1 fruit fly cellular context compared by ENCODE assay signal in genomic region chrX:2225138-2225537, dm6.
TF ChIP-seq lines count a peak whose summit lies in the region.

TSS of gene pcx (plus strand) at chrX:2225296.

TF ChIP-seq in whole organism, embryonic, 481 proteins besides CTCF, POLR2A, EP300 and RAD21 (continued from another document and continues in another):
- no peak for TF ChIP-seq jing (GFP tag; optimal IDR thresholded peaks at IDR 0.05; lab: Kevin White, UChicago)
- no peak for TF ChIP-seq GATAe (GFP tag; conservative IDR thresholded peaks at IDR 0.05; lab: Robert Waterston, UW)
- TF ChIP-seq ftz-f1 (GFP tag; optimal IDR thresholded peaks at IDR 0.05; lab: Kevin White, UChicago) = no peak
- TF ChIP-seq pros (GFP tag; optimal IDR thresholded peaks at IDR 0.05; lab: Kevin White, UChicago) = no peak
- TF ChIP-seq CG10959 (GFP tag; IDR thresholded peaks at IDR 0.05; lab: Robert Waterston, UW) = no peak
- TF ChIP-seq CG11247 (GFP tag; IDR thresholded peaks at IDR 0.05; lab: Robert Waterston, UW) = no peak
- TF ChIP-seq rib (GFP tag; IDR thresholded peaks at IDR 0.05; lab: Robert Waterston, UW) = no peak
- TF ChIP-seq Rfx (GFP tag; IDR thresholded peaks at IDR 0.05; lab: Robert Waterston, UW) = no peak
- TF ChIP-seq Bteb2 (GFP tag; optimal IDR thresholded peaks at IDR 0.05; lab: Kevin White, UChicago) = no peak
- TF ChIP-seq Aef1 (GFP tag; IDR thresholded peaks at IDR 0.05; lab: Robert Waterston, UW) = no peak
- TF ChIP-seq ase (GFP tag; IDR thresholded peaks at IDR 0.05; lab: Robert Waterston, UW) = no peak
- TF ChIP-seq scrt (GFP tag; optimal IDR thresholded peaks at IDR 0.05; lab: Kevin White, UChicago) = no peak
- TF ChIP-seq Hr51 (GFP tag; optimal IDR thresholded peaks at IDR 0.05; lab: Kevin White, UChicago) = no peak
- no peak for TF ChIP-seq eyg (GFP tag; optimal IDR thresholded peaks at IDR 0.05; lab: Kevin White, UChicago)
- no peak for TF ChIP-seq Dip3 (GFP tag; optimal IDR thresholded peaks at IDR 0.05; lab: Kevin White, UChicago)
- no peak for TF ChIP-seq br (optimal IDR thresholded peaks at IDR 0.05; lab: Kevin White, UChicago)
- TF ChIP-seq Tbp (GFP tag; optimal IDR thresholded peaks at IDR 0.05; lab: Kevin White, UChicago) = no peak
- no peak for TF ChIP-seq yki (optimal IDR thresholded peaks at IDR 0.05; lab: Kevin White, UChicago)
- no peak for TF ChIP-seq sug (tag; optimal IDR thresholded peaks at IDR 0.05; lab: Kevin White, UChicago)
- TF ChIP-seq CG6175 (GFP tag; IDR thresholded peaks at IDR 0.05; lab: Robert Waterston, UW) = no peak
- no peak for TF ChIP-seq klu (GFP tag; IDR thresholded peaks at IDR 0.05; lab: Robert Waterston, UW)
- no peak for TF ChIP-seq mirr (GFP tag; optimal IDR thresholded peaks at IDR 0.05; lab: Kevin White, UChicago)
- TF ChIP-seq E2f2 (GFP tag; IDR thresholded peaks at IDR 0.05; lab: Robert Waterston, UW) = peak; percentile 74
- TF ChIP-seq H2.0 (GFP tag; IDR thresholded peaks at IDR 0.05; lab: Robert Waterston, UW) = no peak
- no peak for TF ChIP-seq CG10979 (tag; optimal IDR thresholded peaks at IDR 0.05; lab: Kevin White, UChicago)
- TF ChIP-seq Ets97D (GFP tag; optimal IDR thresholded peaks at IDR 0.05; lab: Kevin White, UChicago) = peak; percentile 7
- no peak for TF ChIP-seq CG17361 (GFP tag; IDR thresholded peaks at IDR 0.05; lab: Robert Waterston, UW)
- TF ChIP-seq CG13624 (GFP tag; optimal IDR thresholded peaks at IDR 0.05; lab: Kevin White, UChicago) = no peak
- TF ChIP-seq hth (optimal IDR thresholded peaks at IDR 0.05; lab: Kevin White, UChicago) = no peak
- no peak for TF ChIP-seq trem (tag; optimal IDR thresholded peaks at IDR 0.05; lab: Kevin White, UChicago)
- TF ChIP-seq Jarid2 (GFP tag; optimal IDR thresholded peaks at IDR 0.05; lab: Kevin White, UChicago) = no peak
- no peak for TF ChIP-seq CG17186 (GFP tag; optimal IDR thresholded peaks at IDR 0.05; lab: Kevin White, UChicago)
- TF ChIP-seq crol (GFP tag; IDR thresholded peaks at IDR 0.05; lab: Robert Waterston, UW) = peak; percentile 89
- no peak for TF ChIP-seq ERR (GFP tag; optimal IDR thresholded peaks at IDR 0.05; lab: Kevin White, UChicago)
- peak; percentile 96 for TF ChIP-seq CG17359 (tag; optimal IDR thresholded peaks at IDR 0.05; lab: Kevin White, UChicago)
- no peak for TF ChIP-seq NfI (GFP tag; optimal IDR thresholded peaks at IDR 0.05; lab: Kevin White, UChicago)
- TF ChIP-seq HmgD (GFP tag; optimal IDR thresholded peaks at IDR 0.05; lab: Kevin White, UChicago) = no peak
- TF ChIP-seq CG32767 (GFP tag; IDR thresholded peaks at IDR 0.05; lab: Robert Waterston, UW) = no peak
- TF ChIP-seq CG17912 (GFP tag; optimal IDR thresholded peaks at IDR 0.05; lab: Kevin White, UChicago) = no peak
- no peak for TF ChIP-seq maf-S (GFP tag; optimal IDR thresholded peaks at IDR 0.05; lab: Kevin White, UChicago)
- no peak for TF ChIP-seq Blimp-1 (GFP tag; optimal IDR thresholded peaks at IDR 0.05; lab: Kevin White, UChicago)
- TF ChIP-seq CG4854 (GFP tag; optimal IDR thresholded peaks at IDR 0.05; lab: Kevin White, UChicago) = no peak
- no peak for TF ChIP-seq CG7839 (tag; optimal IDR thresholded peaks at IDR 0.05; lab: Kevin White, UChicago)
- no peak for TF ChIP-seq Trl (optimal IDR thresholded peaks at IDR 0.05; lab: Kevin White, UChicago)
- TF ChIP-seq Trl (GFP tag; optimal IDR thresholded peaks at IDR 0.05; lab: Kevin White, UChicago) = no peak
- peak; percentile 1 for TF ChIP-seq phol (tag; optimal IDR thresholded peaks at IDR 0.05; lab: Kevin White, UChicago)
- no peak for TF ChIP-seq Dip2 (GFP tag; IDR thresholded peaks at IDR 0.05; lab: Robert Waterston, UW)
- no peak for TF ChIP-seq ap (GFP tag; IDR thresholded peaks at IDR 0.05; lab: Robert Waterston, UW)
- no peak for TF ChIP-seq Mes4 (GFP tag; optimal IDR thresholded peaks at IDR 0.05; lab: Kevin White, UChicago)
- no peak for TF ChIP-seq CG18011 (GFP tag; optimal IDR thresholded peaks at IDR 0.05; lab: Kevin White, UChicago)
- peak; percentile 50 for TF ChIP-seq HLH4C (GFP tag; IDR thresholded peaks at IDR 0.05; lab: Robert Waterston, UW; ENCODE audit: partially characterized antibody)
- no peak for TF ChIP-seq bab2 (GFP tag; optimal IDR thresholded peaks at IDR 0.05; lab: Kevin White, UChicago)
- TF ChIP-seq hkb (optimal IDR thresholded peaks at IDR 0.05; lab: Kevin White, UChicago) = no peak
- TF ChIP-seq hkb (GFP tag; IDR thresholded peaks at IDR 0.05; lab: Robert Waterston, UW) = no peak
- TF ChIP-seq Gug (GFP tag; IDR thresholded peaks at IDR 0.05; lab: Robert Waterston, UW) = no peak
- no peak for TF ChIP-seq Abd-B (GFP tag; optimal IDR thresholded peaks at IDR 0.05; lab: Kevin White, UChicago)
- peak; percentile 62 for TF ChIP-seq Scr (GFP tag; IDR thresholded peaks at IDR 0.05; lab: Robert Waterston, UW; ENCODE audit: partially characterized antibody)
- TF ChIP-seq chif (GFP tag; optimal IDR thresholded peaks at IDR 0.05; lab: Kevin White, UChicago) = no peak
- TF ChIP-seq CG8478 (optimal IDR thresholded peaks at IDR 0.05; lab: Kevin White, UChicago) = no peak
- TF ChIP-seq sd (tag; optimal IDR thresholded peaks at IDR 0.05; lab: Kevin White, UChicago) = no peak
- no peak for TF ChIP-seq kah (GFP tag; optimal IDR thresholded peaks at IDR 0.05; lab: Kevin White, UChicago)
- TF ChIP-seq ewg (GFP tag; optimal IDR thresholded peaks at IDR 0.05; lab: Kevin White, UChicago) = no peak
- no peak for TF ChIP-seq CG16815 (GFP tag; optimal IDR thresholded peaks at IDR 0.05; lab: Kevin White, UChicago)
- no peak for TF ChIP-seq CG4820 (GFP tag; optimal IDR thresholded peaks at IDR 0.05; lab: Kevin White, UChicago)
- no peak for TF ChIP-seq B-H1 (GFP tag; IDR thresholded peaks at IDR 0.05; lab: Robert Waterston, UW)
- TF ChIP-seq da (GFP tag; optimal IDR thresholded peaks at IDR 0.05; lab: Kevin White, UChicago) = no peak
- TF ChIP-seq Fer2 (tag; optimal IDR thresholded peaks at IDR 0.05; lab: Kevin White, UChicago) = no peak
- TF ChIP-seq sqz (GFP tag; optimal IDR thresholded peaks at IDR 0.05; lab: Kevin White, UChicago) = no peak
- no peak for TF ChIP-seq CG2889 (GFP tag; IDR thresholded peaks at IDR 0.05; lab: Robert Waterston, UW)
- TF ChIP-seq gcm2 (GFP tag; optimal IDR thresholded peaks at IDR 0.05; lab: Kevin White, UChicago) = no peak
- TF ChIP-seq knrl (GFP tag; IDR thresholded peaks at IDR 0.05; lab: Robert Waterston, UW; ENCODE audit: partially characterized antibody) = peak; percentile 54; the same call in 2 of the 3 replicates
- TF ChIP-seq run (tag; optimal IDR thresholded peaks at IDR 0.05; lab: Kevin White, UChicago) = no peak
- TF ChIP-seq Dp (GFP tag; optimal IDR thresholded peaks at IDR 0.05; lab: Kevin White, UChicago) = peak; percentile 70
- TF ChIP-seq CG17568 (GFP tag; optimal IDR thresholded peaks at IDR 0.05; lab: Kevin White, UChicago) = no peak
- TF ChIP-seq gsb-n (tag; optimal IDR thresholded peaks at IDR 0.05; lab: Kevin White, UChicago) = no peak
- no peak for TF ChIP-seq CG17802 (tag; optimal IDR thresholded peaks at IDR 0.05; lab: Kevin White, UChicago)
- no peak for TF ChIP-seq Fer3 (tag; optimal IDR thresholded peaks at IDR 0.05; lab: Kevin White, UChicago)
- TF ChIP-seq pan (optimal IDR thresholded peaks at IDR 0.05; lab: Kevin White, UChicago) = no peak
- no peak for TF ChIP-seq pan (GFP tag; optimal IDR thresholded peaks at IDR 0.05 in 1 of 2, IDR thresholded peaks at IDR 0.05 in 1 of 2)
- no peak for TF ChIP-seq CG5953 (GFP tag; IDR thresholded peaks at IDR 0.05; lab: Robert Waterston, UW)
- TF ChIP-seq CG8359 (GFP tag; optimal IDR thresholded peaks at IDR 0.05; lab: Kevin White, UChicago; ENCODE audit: borderline replicate concordance) = no peak
- no peak for TF ChIP-seq sc (optimal IDR thresholded peaks at IDR 0.05; lab: Kevin White, UChicago)
- TF ChIP-seq sc (GFP tag; optimal IDR thresholded peaks at IDR 0.05; lab: Kevin White, UChicago) = no peak
- TF ChIP-seq CkIIα-i1 (GFP tag; IDR thresholded peaks at IDR 0.05; lab: Robert Waterston, UW) = no peak
- TF ChIP-seq CG18599 (GFP tag; optimal IDR thresholded peaks at IDR 0.05; lab: Kevin White, UChicago) = no peak
- TF ChIP-seq CG8089 (GFP tag; optimal IDR thresholded peaks at IDR 0.05; lab: Kevin White, UChicago) = no peak
- TF ChIP-seq MBD-R2 (GFP tag; IDR thresholded peaks at IDR 0.05; lab: Robert Waterston, UW) = peak; percentile 49
- TF ChIP-seq fd102C (GFP tag; optimal IDR thresholded peaks at IDR 0.05; lab: Kevin White, UChicago) = no peak
- TF ChIP-seq zfh1 (GFP tag; IDR thresholded peaks at IDR 0.05; lab: Robert Waterston, UW) = no peak
- TF ChIP-seq Bdp1 (GFP tag; optimal IDR thresholded peaks at IDR 0.05; lab: Kevin White, UChicago) = no peak
- no peak for TF ChIP-seq exex (tag; optimal IDR thresholded peaks at IDR 0.05; lab: Kevin White, UChicago)
- TF ChIP-seq so (GFP tag; IDR thresholded peaks at IDR 0.05; lab: Robert Waterston, UW) = no peak
- no peak for TF ChIP-seq Myb (GFP tag; optimal IDR thresholded peaks at IDR 0.05; lab: Kevin White, UChicago)
- no peak for TF ChIP-seq Hand (GFP tag; optimal IDR thresholded peaks at IDR 0.05; lab: Kevin White, UChicago)
- TF ChIP-seq amos (GFP tag; IDR thresholded peaks at IDR 0.05; lab: Robert Waterston, UW; ENCODE audit: partially characterized antibody) = peak; percentile 59; the same call in 1 of the 2 replicates
- TF ChIP-seq Vsx1 (GFP tag; optimal IDR thresholded peaks at IDR 0.05; lab: Kevin White, UChicago) = no peak
- no peak for TF ChIP-seq vfl (GFP tag; optimal IDR thresholded peaks at IDR 0.05; lab: Kevin White, UChicago)
- no peak for TF ChIP-seq CG7745 (tag; optimal IDR thresholded peaks at IDR 0.05; lab: Kevin White, UChicago)
- no peak for TF ChIP-seq CG2202 (tag; optimal IDR thresholded peaks at IDR 0.05; lab: Kevin White, UChicago)
- TF ChIP-seq CG31441 (GFP tag; IDR thresholded peaks at IDR 0.05; lab: Robert Waterston, UW) = no peak
- peak; percentile 55 for TF ChIP-seq CG16813 (GFP tag; IDR thresholded peaks at IDR 0.05; lab: Robert Waterston, UW; ENCODE audit: partially characterized antibody)
- no peak for TF ChIP-seq her (GFP tag; optimal IDR thresholded peaks at IDR 0.05; lab: Kevin White, UChicago)
- TF ChIP-seq C15 (GFP tag; IDR thresholded peaks at IDR 0.05; lab: Robert Waterston, UW) = no peak
- TF ChIP-seq CG1647 (GFP tag; optimal IDR thresholded peaks at IDR 0.05; lab: Kevin White, UChicago) = no peak
- no peak for TF ChIP-seq CG34376 (GFP tag; optimal IDR thresholded peaks at IDR 0.05; lab: Kevin White, UChicago)
- no peak for TF ChIP-seq lola (GFP tag; optimal IDR thresholded peaks at IDR 0.05; lab: Kevin White, UChicago)
- no peak for TF ChIP-seq CG14667 (GFP tag; IDR thresholded peaks at IDR 0.05; lab: Robert Waterston, UW)
- no peak for TF ChIP-seq lab (GFP tag; optimal IDR thresholded peaks at IDR 0.05; lab: Kevin White, UChicago)
- TF ChIP-seq CG8281 (tag; optimal IDR thresholded peaks at IDR 0.05; lab: Kevin White, UChicago) = no peak
- TF ChIP-seq ato (GFP tag; IDR thresholded peaks at IDR 0.05; lab: Robert Waterston, UW; ENCODE audit: partially characterized antibody) = no peak
- TF ChIP-seq ATbp (GFP tag; optimal IDR thresholded peaks at IDR 0.05; lab: Kevin White, UChicago) = no peak
- TF ChIP-seq CG7987 (GFP tag; optimal IDR thresholded peaks at IDR 0.05; lab: Kevin White, UChicago) = no peak
- TF ChIP-seq CG12942 (GFP tag; optimal IDR thresholded peaks at IDR 0.05; lab: Kevin White, UChicago) = no peak
- no peak for TF ChIP-seq ash1 (GFP tag; optimal IDR thresholded peaks at IDR 0.05; lab: Kevin White, UChicago)
- TF ChIP-seq grn (GFP tag; optimal IDR thresholded peaks at IDR 0.05; lab: Kevin White, UChicago) = no peak
- peak; percentile 44; the same call in 1 of the 3 replicates for TF ChIP-seq hb (GFP tag; IDR thresholded peaks at IDR 0.05; lab: Robert Waterston, UW; ENCODE audit: partially characterized antibody)
- peak; percentile 38 for TF ChIP-seq CG2116 (GFP tag; optimal IDR thresholded peaks at IDR 0.05; lab: Kevin White, UChicago)
- TF ChIP-seq CG9876 (GFP tag; optimal IDR thresholded peaks at IDR 0.05; lab: Kevin White, UChicago) = no peak
- no peak for TF ChIP-seq PHDP (tag; optimal IDR thresholded peaks at IDR 0.05; lab: Kevin White, UChicago)
- TF ChIP-seq dmrt99B (tag; optimal IDR thresholded peaks at IDR 0.05; lab: Kevin White, UChicago) = no peak
- TF ChIP-seq CG12769 (tag; optimal IDR thresholded peaks at IDR 0.05; lab: Kevin White, UChicago) = no peak
- TF ChIP-seq kni (GFP tag; optimal IDR thresholded peaks at IDR 0.05; lab: Kevin White, UChicago) = no peak
- TF ChIP-seq Sry-β (GFP tag; optimal IDR thresholded peaks at IDR 0.05; lab: Kevin White, UChicago) = no peak
- no peak for TF ChIP-seq sim (GFP tag; IDR thresholded peaks at IDR 0.05; lab: Robert Waterston, UW)
- TF ChIP-seq schlank (tag; optimal IDR thresholded peaks at IDR 0.05; lab: Kevin White, UChicago) = no peak
- TF ChIP-seq vnd (GFP tag; IDR thresholded peaks at IDR 0.05; lab: Robert Waterston, UW; ENCODE audit: partially characterized antibody) = no peak
- no peak for TF ChIP-seq fd64A (GFP tag; optimal IDR thresholded peaks at IDR 0.05; lab: Kevin White, UChicago)
- no peak for TF ChIP-seq CG15011 (GFP tag; optimal IDR thresholded peaks at IDR 0.05; lab: Kevin White, UChicago)
- TF ChIP-seq Nf-YA (GFP tag; IDR thresholded peaks at IDR 0.05; lab: Robert Waterston, UW) = no peak
- peak; percentile 71 for TF ChIP-seq CG13287 (GFP tag; IDR thresholded peaks at IDR 0.05; lab: Robert Waterston, UW; ENCODE audit: partially characterized antibody)
- no peak for TF ChIP-seq cas (GFP tag; IDR thresholded peaks at IDR 0.05; lab: Robert Waterston, UW)
- TF ChIP-seq Ssrp (tag; optimal IDR thresholded peaks at IDR 0.05; lab: Kevin White, UChicago) = no peak
- no peak for TF ChIP-seq CG11723 (GFP tag; optimal IDR thresholded peaks at IDR 0.05; lab: Kevin White, UChicago)
- TF ChIP-seq CG3726 (GFP tag; IDR thresholded peaks at IDR 0.05; lab: Robert Waterston, UW) = no peak
- no peak for TF ChIP-seq tll (GFP tag; optimal IDR thresholded peaks at IDR 0.05; lab: Kevin White, UChicago)
- no peak for TF ChIP-seq bigmax (GFP tag; optimal IDR thresholded peaks at IDR 0.05; lab: Kevin White, UChicago)
- TF ChIP-seq btn (GFP tag; optimal IDR thresholded peaks at IDR 0.05; lab: Kevin White, UChicago) = no peak
- TF ChIP-seq Camta (GFP tag; optimal IDR thresholded peaks at IDR 0.05; lab: Kevin White, UChicago) = no peak
- no peak for TF ChIP-seq CG15479 (GFP tag; optimal IDR thresholded peaks at IDR 0.05; lab: Kevin White, UChicago)
- no peak for TF ChIP-seq CG5180 (GFP tag; optimal IDR thresholded peaks at IDR 0.05; lab: Kevin White, UChicago)
- no peak for TF ChIP-seq stwl (tag; optimal IDR thresholded peaks at IDR 0.05; lab: Kevin White, UChicago)
